Worm (Caenorhabditis elegans) whole organism, L2 larva: ENCODE measurements around the gene tofu-6.

Source experiments
- lin-13 ChIP-seq: fragments of 150-350 bp; optimal IDR thresholded peaks from 2 replicates; lab custom pipeline; 2014; ENCODE audit warnings: missing biosample characterization, missing genetic modification reagents, missing genetic modification characterization
- mdl-1 ChIP-seq, 2 experiments: fragments of 150-350 bp in 1 of 2; sonication (generic microtip) in 1 of 2; optimal IDR thresholded peaks; 2 replicates each; lab custom pipeline; 2017; ENCODE audit warnings: missing biosample characterization in 2 of 2, missing genetic modification characterization in 2 of 2
- nhr-77 ChIP-seq: fragments of 150-350 bp; optimal IDR thresholded peaks from 2 replicates; lab custom pipeline; 2014; ENCODE audit warnings: missing biosample characterization, missing genetic modification characterization
- ztf-1 ChIP-seq: fragments of 200-800 bp; sonication (Bioruptor generic); conservative IDR thresholded peaks from 2 replicates; pipeline ENCODE4 v1.3.6; 2022; ENCODE audit warnings: missing genetic modification characterization, missing compliant biosample characterization

DNA sequence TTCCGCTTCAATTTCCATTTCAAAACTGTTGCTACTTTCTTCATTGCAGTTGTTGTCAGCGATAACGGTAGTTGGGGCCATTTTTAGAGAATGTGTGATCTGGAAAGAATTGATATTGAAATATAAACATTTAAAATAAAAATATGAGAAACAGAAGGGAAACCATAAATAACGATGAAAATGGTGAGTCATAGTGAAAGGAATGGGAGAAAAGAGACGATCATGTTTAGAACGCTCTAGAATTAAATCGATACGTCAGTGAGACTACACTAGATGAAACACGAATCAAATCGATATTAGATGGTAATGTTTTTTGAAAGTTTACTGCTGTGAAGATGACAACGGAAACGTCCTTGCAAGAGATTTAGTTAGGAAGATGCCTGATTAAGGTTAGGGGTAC, 12.1 kb upstream of the tofu-6 start, which contains the start of the genes EEED8.12 and EEED8.4:
- TF ChIP-seq ztf-1 (GFP tag; lab: Robert Waterston, UW) = no peak
- no peak for TF ChIP-seq mdl-1 (tag; optimal IDR thresholded peaks at IDR 0.05; lab: Kevin White, UChicago)
- TF ChIP-seq nhr-77 = no peak
- TF ChIP-seq lin-13 (GFP tag; lab: Kevin White, UChicago) = no peak
